Worm (Caenorhabditis elegans) whole organism, L4 larva: ENCODE results near the gene srj-22.

Source experiments
- mdl-1 ChIP-seq, 2 experiments: fragments of 150-350 bp in 1 of 2; sonication (generic microtip) in 1 of 2; optimal IDR thresholded peaks; 2 replicates each; lab custom pipeline; 2014 to 2017; ENCODE audit warnings: missing biosample characterization in 2 of 2, missing genetic modification characterization in 2 of 2
- pha-4 ChIP-seq, 2 experiments: fragments of 150-350 bp in 1 of 2; fragments of 200-800 bp in 1 of 2; sonication (Bioruptor generic) in 1 of 2; IDR thresholded peaks in 1 of 2; optimal IDR thresholded peaks in 1 of 2; 2 replicates each; pipeline versions ENCODE4 v1.3.6 to Lab custom; 2014 to 2022; ENCODE audit warnings: missing genetic modification characterization in 2 of 2, missing genetic modification reagents in 2 of 2, missing biosample characterization in 1 of 2, missing compliant biosample characterization in 1 of 2

DNA sequence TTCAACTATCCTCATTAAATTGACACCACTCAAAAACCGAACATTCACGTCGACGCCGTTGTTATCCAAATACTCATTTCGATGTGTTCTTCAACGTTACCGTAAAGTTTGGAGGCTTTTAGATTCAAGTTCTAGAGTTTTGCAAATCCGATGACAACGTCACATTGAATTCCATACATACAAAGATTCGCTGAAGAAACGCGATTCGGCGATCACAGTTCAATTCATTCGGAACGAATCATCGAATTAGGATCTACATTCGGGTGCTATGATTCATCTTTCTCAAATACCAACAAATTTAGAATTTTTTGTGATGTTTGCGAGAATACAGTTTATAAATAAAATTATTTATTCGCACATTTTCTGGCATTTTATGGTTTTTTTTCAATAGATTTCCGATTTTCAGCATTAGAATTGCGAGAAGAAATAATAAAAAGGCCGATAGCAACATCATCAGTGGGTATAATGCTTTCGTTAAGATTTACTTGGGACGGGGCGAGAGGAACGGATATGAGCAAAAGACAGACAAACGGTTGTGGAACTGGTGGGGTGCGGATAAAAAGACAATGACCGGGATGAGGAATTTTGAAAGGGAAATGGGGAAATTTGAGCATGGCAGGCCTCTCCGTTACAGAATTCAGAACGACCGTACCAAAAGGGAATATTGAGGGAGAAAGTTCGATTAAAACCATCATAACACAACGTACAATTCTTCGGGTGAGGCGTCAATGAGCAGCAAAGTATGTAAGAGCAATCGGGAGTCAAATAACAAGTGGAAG, 31.5 kb downstream of the srj-22 start:
- TF ChIP-seq mdl-1 (tag; optimal IDR thresholded peaks at IDR 0.05; lab: Kevin White, UChicago) (no peak), pha-4 (GFP tag; IDR thresholded peaks at IDR 0.05; lab: Robert Waterston, UW) (no peak; the same call in 1 of the 2 replicates), pha-4 (tag; optimal IDR thresholded peaks at IDR 0.05; lab: Kevin White, UChicago) (no peak)
